Worm (Caenorhabditis elegans): ENCODE data around the gene lact-1.

lact-1 gene

ce11 chrX:7244756-7245155 is 15.4 kb downstream of the lact-1 start:
- TF ChIP-seq ceh-13 (GFP tag; optimal IDR thresholded peaks at IDR 0.05) (no peak), hnd-1 (tag; optimal IDR thresholded peaks at IDR 0.05) (no peak), hmbx-1 (tag; optimal IDR thresholded peaks at IDR 0.05) (no peak), pes-1 (GFP tag; IDR thresholded peaks at IDR 0.05) (no peak), ceh-36 (tag; optimal IDR thresholded peaks at IDR 0.05) (no peak), sea-1 (GFP tag; conservative IDR thresholded peaks at IDR 0.05) (no peak), F13C5.2 (tag; optimal IDR thresholded peaks at IDR 0.05) (no peak), ets-7 (tag; optimal IDR thresholded peaks at IDR 0.05) (no peak), tra-4 (tag; optimal IDR thresholded peaks at IDR 0.05) (no peak), aly-1 (tag; optimal IDR thresholded peaks at IDR 0.05) (no peak), tbx-11 (GFP tag; IDR thresholded peaks at IDR 0.05) (no peak), ama-1 (optimal IDR thresholded peaks at IDR 0.05) (no peak), B0310.2 (tag; optimal IDR thresholded peaks at IDR 0.05) (no peak), scrt-1 (GFP tag; IDR thresholded peaks at IDR 0.05) (no peak)

DNA sequence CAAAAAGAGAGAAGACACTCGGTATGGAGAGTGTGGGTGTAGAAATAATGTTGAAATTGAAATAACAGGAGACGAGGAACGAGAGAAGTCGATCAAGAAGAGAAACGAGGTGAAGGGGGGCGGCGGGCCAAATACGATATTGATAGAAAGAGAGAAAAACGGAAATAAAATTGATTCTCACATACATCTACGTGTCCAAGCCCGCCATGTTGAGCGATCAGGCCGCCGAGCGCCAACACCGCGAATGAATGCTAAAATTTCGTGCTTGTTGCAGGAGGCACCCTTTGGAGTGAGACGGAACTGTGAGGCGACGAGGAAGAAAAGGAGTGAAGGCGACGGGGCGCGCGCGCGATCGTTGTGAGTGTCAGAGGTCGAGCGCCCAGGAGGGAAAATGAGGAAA is 17.3 kb downstream of the lact-1 start, which contains the start of gene F46H5.7:
F46H5.7 (minus strand) TSS at position 106 of the 400 bp plus-strand sequence.
- TF ChIP-seq hmbx-1 (tag; optimal IDR thresholded peaks at IDR 0.05): no peak
- no peak for TF ChIP-seq tbx-11 (GFP tag; IDR thresholded peaks at IDR 0.05)
- no peak for TF ChIP-seq flt-1 (GFP tag; IDR thresholded peaks at IDR 0.05)
- TF ChIP-seq hmg-4 (GFP tag; optimal IDR thresholded peaks at IDR 0.05): no peak
- no peak for TF ChIP-seq F13C5.2 (tag; optimal IDR thresholded peaks at IDR 0.05)
- TF ChIP-seq ceh-13 (GFP tag; optimal IDR thresholded peaks at IDR 0.05): no peak
- no peak for TF ChIP-seq scrt-1 (GFP tag; IDR thresholded peaks at IDR 0.05)
- TF ChIP-seq pes-1 (GFP tag; IDR thresholded peaks at IDR 0.05): no peak
- no peak for TF ChIP-seq B0310.2 (tag; optimal IDR thresholded peaks at IDR 0.05)
- no peak for TF ChIP-seq aly-1 (tag; optimal IDR thresholded peaks at IDR 0.05)
- TF ChIP-seq ama-1 (optimal IDR thresholded peaks at IDR 0.05): no peak
- TF ChIP-seq sea-1 (GFP tag; conservative IDR thresholded peaks at IDR 0.05): no peak
- TF ChIP-seq ets-7 (tag; optimal IDR thresholded peaks at IDR 0.05): no peak
- no peak for TF ChIP-seq tra-4 (tag; optimal IDR thresholded peaks at IDR 0.05)
- no peak for TF ChIP-seq hnd-1 (tag; optimal IDR thresholded peaks at IDR 0.05)
- TF ChIP-seq tbx-37 (GFP tag; conservative IDR thresholded peaks at IDR 0.05): no peak

DNA sequence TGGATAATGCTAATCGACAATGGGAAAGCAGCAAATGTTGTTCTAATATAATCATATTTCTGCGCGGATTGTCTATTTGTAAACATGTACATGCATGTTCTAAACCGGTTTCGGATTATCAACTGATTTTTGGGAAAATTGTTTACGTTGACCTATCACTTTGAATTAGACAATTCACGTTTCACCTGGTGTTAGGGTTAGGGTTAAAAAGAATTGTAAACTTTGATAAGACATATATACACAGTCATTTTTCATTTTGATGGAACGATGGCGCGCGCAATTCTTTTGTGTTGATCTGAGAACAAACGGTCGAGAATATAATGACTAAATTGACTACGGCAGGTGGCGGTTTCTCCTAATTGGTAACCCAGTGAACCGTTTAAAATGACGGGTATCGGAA is 18.1 kb downstream of the lact-1 start:
- TF ChIP-seq sea-1 (GFP tag; conservative IDR thresholded peaks at IDR 0.05): no peak
- TF ChIP-seq ceh-13 (GFP tag; optimal IDR thresholded peaks at IDR 0.05): no peak
- TF ChIP-seq tra-4 (tag; optimal IDR thresholded peaks at IDR 0.05): no peak
- TF ChIP-seq ama-1 (optimal IDR thresholded peaks at IDR 0.05): no peak
- no peak for TF ChIP-seq hmbx-1 (tag; optimal IDR thresholded peaks at IDR 0.05)
- no peak for TF ChIP-seq ets-7 (tag; optimal IDR thresholded peaks at IDR 0.05)
- no peak for TF ChIP-seq ceh-36 (tag; optimal IDR thresholded peaks at IDR 0.05)
- no peak for TF ChIP-seq tbx-37 (GFP tag; conservative IDR thresholded peaks at IDR 0.05)

ce11 chrX:7238562-7238961 is 21.6 kb downstream of the lact-1 start, which contains the start of gene F46H5.3:
F46H5.3 (minus strand) TSS chrX:7238662.
- no peak for TF ChIP-seq B0310.2 (tag; optimal IDR thresholded peaks at IDR 0.05)
- no peak for TF ChIP-seq ets-7 (tag; optimal IDR thresholded peaks at IDR 0.05)
- no peak for TF ChIP-seq tbx-11 (GFP tag; IDR thresholded peaks at IDR 0.05)

ce11 chrX:7236717-7237116 is 23.5 kb downstream of the lact-1 start:
- no peak for TF ChIP-seq tra-4 (tag; optimal IDR thresholded peaks at IDR 0.05)
- TF ChIP-seq ets-7 (tag; optimal IDR thresholded peaks at IDR 0.05): no peak

ce11 chrX:7234723-7235203 is 25.4 kb downstream of the lact-1 start:
- TF ChIP-seq hmg-4 (GFP tag; optimal IDR thresholded peaks at IDR 0.05) (peak; percentile 48), hnd-1 (tag; optimal IDR thresholded peaks at IDR 0.05) (no peak), F13C5.2 (tag; optimal IDR thresholded peaks at IDR 0.05) (no peak), flt-1 (GFP tag; IDR thresholded peaks at IDR 0.05) (no peak), ets-7 (tag; optimal IDR thresholded peaks at IDR 0.05) (no peak)

- TF ChIP-seq aly-1 (tag; optimal IDR thresholded peaks at IDR 0.05): no peak
- no peak for TF ChIP-seq hnd-1 (tag; optimal IDR thresholded peaks at IDR 0.05)
- TF ChIP-seq ceh-13 (GFP tag; optimal IDR thresholded peaks at IDR 0.05): no peak
- TF ChIP-seq tbx-37 (GFP tag; conservative IDR thresholded peaks at IDR 0.05): no peak
- no peak for TF ChIP-seq tbx-11 (GFP tag; IDR thresholded peaks at IDR 0.05)
- no peak for TF ChIP-seq sea-1 (GFP tag; conservative IDR thresholded peaks at IDR 0.05)
- TF ChIP-seq scrt-1 (GFP tag; IDR thresholded peaks at IDR 0.05): no peak
- no peak for TF ChIP-seq tra-4 (tag; optimal IDR thresholded peaks at IDR 0.05)
- no peak for TF ChIP-seq flt-1 (GFP tag; IDR thresholded peaks at IDR 0.05)
- no peak for TF ChIP-seq ceh-36 (tag; optimal IDR thresholded peaks at IDR 0.05)
- TF ChIP-seq B0310.2 (tag; optimal IDR thresholded peaks at IDR 0.05): no peak
- no peak for TF ChIP-seq ama-1 (optimal IDR thresholded peaks at IDR 0.05)
- no peak for TF ChIP-seq pes-1 (GFP tag; IDR thresholded peaks at IDR 0.05)
- no peak for TF ChIP-seq F13C5.2 (tag; optimal IDR thresholded peaks at IDR 0.05)
- no peak for TF ChIP-seq ets-7 (tag; optimal IDR thresholded peaks at IDR 0.05)
Observed at ce11 chrX:7234074-7234453, 26.1 kb downstream of the lact-1 start.

ce11 chrX:7233127-7234073 is 26.8 kb downstream of the lact-1 start:
- no peak for TF ChIP-seq tbx-11 (GFP tag; IDR thresholded peaks at IDR 0.05)
- TF ChIP-seq hmg-4 (GFP tag; optimal IDR thresholded peaks at IDR 0.05): no peak
- TF ChIP-seq tbx-37 (GFP tag; conservative IDR thresholded peaks at IDR 0.05): no peak
- TF ChIP-seq ets-7 (tag; optimal IDR thresholded peaks at IDR 0.05): no peak
- TF ChIP-seq ama-1 (optimal IDR thresholded peaks at IDR 0.05): no peak
- TF ChIP-seq aly-1 (tag; optimal IDR thresholded peaks at IDR 0.05): no peak
- no peak for TF ChIP-seq pes-1 (GFP tag; IDR thresholded peaks at IDR 0.05)
- TF ChIP-seq B0310.2 (tag; optimal IDR thresholded peaks at IDR 0.05): no peak
- TF ChIP-seq sea-1 (GFP tag; conservative IDR thresholded peaks at IDR 0.05): no peak
- TF ChIP-seq tra-4 (tag; optimal IDR thresholded peaks at IDR 0.05): no peak
- no peak for TF ChIP-seq ceh-13 (GFP tag; optimal IDR thresholded peaks at IDR 0.05)
- TF ChIP-seq scrt-1 (GFP tag; IDR thresholded peaks at IDR 0.05): no peak
- TF ChIP-seq flt-1 (GFP tag; IDR thresholded peaks at IDR 0.05): no peak
- TF ChIP-seq F13C5.2 (tag; optimal IDR thresholded peaks at IDR 0.05): no peak
- no peak for TF ChIP-seq ceh-36 (tag; optimal IDR thresholded peaks at IDR 0.05)
- TF ChIP-seq hmbx-1 (tag; optimal IDR thresholded peaks at IDR 0.05): no peak
- TF ChIP-seq hnd-1 (tag; optimal IDR thresholded peaks at IDR 0.05): no peak

Measured in whole organism, early embryonic.